Worm (Caenorhabditis elegans): ENCODE data around the gene T24D5.1.

Gene T24D5.1

ce11 chrX:12619165-12619564 lies 44.6 kb downstream of the T24D5.1 start, which contains the start of gene R09A8.2 (continued):
- no peak for TF ChIP-seq F10E7.11 (tag; optimal IDR thresholded peaks at IDR 0.05)

- no peak for TF ChIP-seq cebp-2 (GFP tag; IDR thresholded peaks at IDR 0.05)
- no peak for TF ChIP-seq egl-18 (GFP tag; IDR thresholded peaks at IDR 0.05)
- no peak for TF ChIP-seq atf-7 (tag; optimal IDR thresholded peaks at IDR 0.05)
- TF ChIP-seq gei-17 (GFP tag; optimal IDR thresholded peaks at IDR 0.05), result no peak
- no peak for TF ChIP-seq let-526 (GFP tag; IDR thresholded peaks at IDR 0.05)
- TF ChIP-seq sea-2 (GFP tag; IDR thresholded peaks at IDR 0.05), result no peak
- TF ChIP-seq cebp-1 (GFP tag; IDR thresholded peaks at IDR 0.05), result no peak
- TF ChIP-seq cebp-1 (tag; optimal IDR thresholded peaks at IDR 0.05), result no peak
- no peak for TF ChIP-seq sdz-38 (tag; optimal IDR thresholded peaks at IDR 0.05)
- no peak for TF ChIP-seq lir-1 (GFP tag; conservative IDR thresholded peaks at IDR 0.05)
- TF ChIP-seq K12H6.12 (tag; optimal IDR thresholded peaks at IDR 0.05), result no peak
- no peak for TF ChIP-seq lsl-1 (GFP tag; optimal IDR thresholded peaks at IDR 0.05)
Measured at ce11 chrX:12620310-12620709, 45.7 kb downstream of the T24D5.1 start.

Data from whole organism, young adult.